Worm (Caenorhabditis elegans): ENCODE measurements around the gene osm-5.

The osm-5 gene

DNA sequence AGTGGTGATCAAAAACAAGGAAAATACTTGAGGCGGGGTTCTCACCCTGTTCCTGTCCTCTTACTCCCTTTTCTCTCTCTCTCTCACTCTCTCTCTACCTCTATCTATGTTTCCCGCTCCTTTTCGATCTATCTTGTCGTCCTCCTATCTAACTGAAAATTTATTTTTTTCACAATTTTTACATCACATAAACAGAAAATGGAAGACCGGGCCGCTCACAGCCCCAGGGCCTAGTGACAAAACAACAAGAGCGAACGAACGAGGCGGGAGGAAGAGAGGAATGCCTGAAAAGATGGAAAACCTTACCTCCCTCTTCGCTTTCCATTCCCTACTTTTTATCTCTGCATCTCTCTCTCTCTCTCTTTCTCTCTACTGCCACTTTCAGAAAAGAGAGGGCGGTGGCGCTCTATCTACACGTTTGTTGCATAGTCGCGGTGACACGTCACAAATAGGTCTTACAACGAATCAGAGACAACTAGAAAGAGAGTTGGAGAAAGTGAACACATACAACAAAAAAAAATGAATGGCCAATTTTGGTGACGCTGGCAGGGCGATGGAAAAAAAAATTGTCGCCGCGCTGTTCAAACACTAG, 13.2 kb upstream of the osm-5 start:
- TF ChIP-seq cebp-1 (GFP tag; IDR thresholded peaks at IDR 0.05) (no peak), cebp-1 (tag; optimal IDR thresholded peaks at IDR 0.05) (no peak), F23B12.7 (tag; optimal IDR thresholded peaks at IDR 0.05; ENCODE audit: insufficient read depth) (peak; percentile 15), dpl-1 (GFP tag; optimal IDR thresholded peaks at IDR 0.05) (no peak), ekl-4 (GFP tag; IDR thresholded peaks at IDR 0.05) (0 out of 2 replicates have a peak, but pooled peaks have one; percentile 8), ama-1 (optimal IDR thresholded peaks at IDR 0.05) (peak; percentile 70), ama-1 (GFP tag; optimal IDR thresholded peaks at IDR 0.05) (no peak), nhr-27 (tag; optimal IDR thresholded peaks at IDR 0.05) (no peak), tbp1 (GFP tag; optimal IDR thresholded peaks at IDR 0.05) (peak; percentile 11), lin-35 (GFP tag; optimal IDR thresholded peaks at IDR 0.05) (peak in 1 of 3 experiments; percentile 7), C17E4.6 (GFP tag; IDR thresholded peaks at IDR 0.05) (no peak), nfya-2 (GFP tag; IDR thresholded peaks at IDR 0.05) (no peak), tlf-1 (GFP tag; optimal IDR thresholded peaks at IDR 0.05) (no peak), ceh-40 (GFP tag; IDR thresholded peaks at IDR 0.05) (no peak), him-1 (tag; optimal IDR thresholded peaks at IDR 0.05) (no peak), let-607 (tag; optimal IDR thresholded peaks at IDR 0.05) (peak; percentile 49 to 58), lin-40 (tag; optimal IDR thresholded peaks at IDR 0.05) (no peak), ets-4 (GFP tag; optimal IDR thresholded peaks at IDR 0.05) (no peak), nhr-80 (tag; optimal IDR thresholded peaks at IDR 0.05) (peak; percentile 4), sea-2 (GFP tag; IDR thresholded peaks at IDR 0.05) (no peak), unc-62 (GFP tag; optimal IDR thresholded peaks at IDR 0.05) (no peak), hmg-1.2 (GFP tag; IDR thresholded peaks at IDR 0.05) (peak; percentile 28; the same call in 1 of the 2 replicates), mel-28 (tag; optimal IDR thresholded peaks at IDR 0.05; ENCODE audit: borderline replicate concordance) (peak; percentile 44), ZK185.1 (tag; optimal IDR thresholded peaks at IDR 0.05; ENCODE audit: poor library complexity, severe bottlenecking) (peak; percentile 21), D2030.7 (GFP tag; IDR thresholded peaks at IDR 0.05) (no peak), F57C9.4 (tag; optimal IDR thresholded peaks at IDR 0.05) (no peak), lsy-27 (tag; optimal IDR thresholded peaks at IDR 0.05; ENCODE audit: borderline replicate concordance, insufficient read depth) (no peak), ztf-3 (GFP tag; optimal IDR thresholded peaks at IDR 0.05) (no peak), snpc-4 (GFP tag; optimal IDR thresholded peaks at IDR 0.05) (no peak), snpc-4 (tag; optimal IDR thresholded peaks at IDR 0.05) (no peak), mcd-1 (GFP tag; IDR thresholded peaks at IDR 0.05) (peak; percentile 8; the same call in 1 of the 2 replicates), nfya-1 (tag; optimal IDR thresholded peaks at IDR 0.05; ENCODE audit: borderline replicate concordance, insufficient read depth) (no peak)

DNA sequence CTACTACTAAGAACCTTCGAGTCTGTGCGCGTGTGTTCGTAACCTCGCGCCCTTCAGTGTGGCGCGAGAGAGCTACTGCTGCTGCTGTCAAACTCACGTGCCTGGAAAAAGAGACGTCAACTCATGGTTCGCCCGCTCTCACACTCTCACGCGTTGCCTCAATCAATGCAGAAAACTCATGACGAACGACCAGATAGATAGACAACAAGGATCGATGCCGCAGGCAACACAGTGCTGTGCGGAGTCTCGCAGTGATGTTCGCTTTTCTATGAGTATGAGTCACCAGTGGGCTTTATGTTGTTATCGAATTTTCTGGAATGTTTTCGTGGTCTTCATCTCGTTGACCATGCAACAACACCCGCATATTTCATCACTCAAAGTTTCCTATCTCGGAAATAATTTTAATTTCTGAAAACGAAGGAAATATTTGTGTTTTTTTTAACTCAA, 12.5 kb upstream of the osm-5 start:
- no peak for TF ChIP-seq nhr-27 (tag; optimal IDR thresholded peaks at IDR 0.05)
- no peak for TF ChIP-seq attf-6 (GFP tag; IDR thresholded peaks at IDR 0.05)
- TF ChIP-seq unc-130 (GFP tag; optimal IDR thresholded peaks at IDR 0.05): no peak
- TF ChIP-seq ztf-3 (GFP tag; optimal IDR thresholded peaks at IDR 0.05): no peak
- TF ChIP-seq Y79H2A.3 (GFP tag; conservative IDR thresholded peaks at IDR 0.05): 0 out of 2 replicates have a peak, but pooled peaks have one; percentile 9
- TF ChIP-seq efl-1 (GFP tag; optimal IDR thresholded peaks at IDR 0.05): no peak
- no peak for TF ChIP-seq ceh-58 (GFP tag; IDR thresholded peaks at IDR 0.05)
- peak; percentile 80 for TF ChIP-seq Y95B8A.8 (GFP tag; IDR thresholded peaks at IDR 0.05)
- peak; percentile 8 for TF ChIP-seq F10E7.11 (tag; optimal IDR thresholded peaks at IDR 0.05)
- peak; percentile 93; the same call in 1 of the 2 replicates for TF ChIP-seq let-526 (GFP tag; IDR thresholded peaks at IDR 0.05)
- TF ChIP-seq ccch-3 (GFP tag; optimal IDR thresholded peaks at IDR 0.05): no peak
- peak; percentile 92 for TF ChIP-seq zfh-2 (GFP tag; conservative IDR thresholded peaks at IDR 0.05)
- TF ChIP-seq aptf-3 (GFP tag; IDR thresholded peaks at IDR 0.05): no peak
- TF ChIP-seq nhr-179 (tag; optimal IDR thresholded peaks at IDR 0.05): no peak
- no peak for TF ChIP-seq mes-4 (tag; optimal IDR thresholded peaks at IDR 0.05)
- TF ChIP-seq D2030.7 (GFP tag; IDR thresholded peaks at IDR 0.05): no peak
- TF ChIP-seq F22D6.2 (tag; optimal IDR thresholded peaks at IDR 0.05): no peak
- TF ChIP-seq ZK185.1 (tag; optimal IDR thresholded peaks at IDR 0.05; ENCODE audit: poor library complexity, severe bottlenecking): peak; percentile 53
- TF ChIP-seq attf-5 (GFP tag; optimal IDR thresholded peaks at IDR 0.05): peak; percentile 76
- TF ChIP-seq sptf-2 (GFP tag; optimal IDR thresholded peaks at IDR 0.05): no peak
- peak; percentile 78 for TF ChIP-seq lir-1 (GFP tag; conservative IDR thresholded peaks at IDR 0.05)
